Fruit fly (Drosophila melanogaster): ENCODE results near the gene mRpS22.

The mRpS22 gene

dm6 chr3R:27937752-27938694 lies 21.3 kb downstream of the mRpS22 start, which contains the start of the genes NSD and BOD1 (continued):
- TF ChIP-seq CG16779 (GFP tag; IDR thresholded peaks at IDR 0.05) (no peak; the same call in 1 of the 2 replicates), CG34422 (GFP tag; IDR thresholded peaks at IDR 0.05) (peak; percentile 77), MTF-1 (GFP tag; optimal IDR thresholded peaks at IDR 0.05; ENCODE audit: borderline replicate concordance) (peak; percentile 61), CG13123 (GFP tag; optimal IDR thresholded peaks at IDR 0.05) (no peak), CG3847 (GFP tag; IDR thresholded peaks at IDR 0.05) (peak; percentile 62), H2.0 (GFP tag; IDR thresholded peaks at IDR 0.05) (peak; percentile 45), CG15514 (GFP tag; optimal IDR thresholded peaks at IDR 0.05) (peak; percentile 64), Taf1 (GFP tag; IDR thresholded peaks at IDR 0.05) (peak; percentile 49; the same call in 1 of the 2 replicates), Hr51 (GFP tag; optimal IDR thresholded peaks at IDR 0.05) (no peak), CG11695 (GFP tag; IDR thresholded peaks at IDR 0.05) (no peak), CG6654 (GFP tag; optimal IDR thresholded peaks at IDR 0.05) (no peak), Xrp1 (GFP tag; IDR thresholded peaks at IDR 0.05) (peak; percentile 72), CG8290 (GFP tag; optimal IDR thresholded peaks at IDR 0.05) (no peak), CG8290 (tag; optimal IDR thresholded peaks at IDR 0.05) (no peak), pros (GFP tag; optimal IDR thresholded peaks at IDR 0.05) (no peak), CG10543 (GFP tag; optimal IDR thresholded peaks at IDR 0.05) (peak; percentile 5), dpn (GFP tag; optimal IDR thresholded peaks at IDR 0.05) (peak in 1 of 2 experiments; percentile 47), Aef1 (GFP tag; IDR thresholded peaks at IDR 0.05) (peak; percentile 65), en (GFP tag; optimal IDR thresholded peaks at IDR 0.05) (no peak), CG30403 (GFP tag; optimal IDR thresholded peaks at IDR 0.05) (peak; percentile 61), Hr3 (GFP tag; optimal IDR thresholded peaks at IDR 0.05) (peak; percentile 52), CG5245 (GFP tag; optimal IDR thresholded peaks at IDR 0.05) (no peak), CkIIα-i1 (GFP tag; IDR thresholded peaks at IDR 0.05) (no peak), HLH54F (GFP tag; optimal IDR thresholded peaks at IDR 0.05) (peak; percentile 12), lmd (GFP tag; IDR thresholded peaks at IDR 0.05) (peak; percentile 64), CG11085 (GFP tag; IDR thresholded peaks at IDR 0.05) (peak; percentile 82), hbn (GFP tag; IDR thresholded peaks at IDR 0.05; ENCODE audit: partially characterized antibody) (peak; percentile 86), CG31365 (tag; optimal IDR thresholded peaks at IDR 0.05) (no peak), CG2889 (GFP tag; IDR thresholded peaks at IDR 0.05) (0 out of 3 replicates have a peak, but pooled peaks have one; percentile 48), wdn (GFP tag; IDR thresholded peaks at IDR 0.05) (peak; percentile 53), org-1 (GFP tag; optimal IDR thresholded peaks at IDR 0.05) (no peak), Myb (GFP tag; optimal IDR thresholded peaks at IDR 0.05) (peak; percentile 44), CG7928 (GFP tag; optimal IDR thresholded peaks at IDR 0.05) (peak; percentile 1), CG15479 (GFP tag; optimal IDR thresholded peaks at IDR 0.05) (no peak), gcm (GFP tag; optimal IDR thresholded peaks at IDR 0.05) (no peak), CG12744 (GFP tag; optimal IDR thresholded peaks at IDR 0.05) (no peak), tll (GFP tag; optimal IDR thresholded peaks at IDR 0.05) (no peak), CrebB (tag; optimal IDR thresholded peaks at IDR 0.05) (no peak), CG12071 (GFP tag; optimal IDR thresholded peaks at IDR 0.05) (no peak), zen (tag; optimal IDR thresholded peaks at IDR 0.05) (peak; percentile 24), btn (GFP tag; optimal IDR thresholded peaks at IDR 0.05) (no peak), Ravus (GFP tag; IDR thresholded peaks at IDR 0.05) (peak; percentile 15; the same call in 1 of the 2 replicates), ind (GFP tag; optimal IDR thresholded peaks at IDR 0.05) (peak; percentile 52), CG10209 (GFP tag; optimal IDR thresholded peaks at IDR 0.05) (peak; percentile 48), repo (GFP tag; optimal IDR thresholded peaks at IDR 0.05) (no peak), CG17912 (GFP tag; optimal IDR thresholded peaks at IDR 0.05) (no peak), CG32772 (GFP tag; IDR thresholded peaks at IDR 0.05) (peak; percentile 77), row (GFP tag; IDR thresholded peaks at IDR 0.05) (peak; percentile 92), gfzf (GFP tag; optimal IDR thresholded peaks at IDR 0.05) (peak; percentile 13)

Data from whole organism, embryonic.